Fruit fly (Drosophila melanogaster): ENCODE data around the gene Tom40.
A peak's percentile ranks its signal among the peaks of the same experiment; 100 is the strongest.

Gene Tom40

dm6 chrX:7692740-7693064 lies 44.0 kb upstream of the Tom40 start:
- TF ChIP-seq ovo (GFP tag; optimal IDR thresholded peaks at IDR 0.05) (no peak), cic (GFP tag; optimal IDR thresholded peaks at IDR 0.05) (no peak), CG14711 (tag; optimal IDR thresholded peaks at IDR 0.05) (peak; percentile 89), CG7101 (tag; optimal IDR thresholded peaks at IDR 0.05) (peak; percentile 93), CG12768 (GFP tag; optimal IDR thresholded peaks at IDR 0.05) (peak; percentile 65), CG5204 (GFP tag; optimal IDR thresholded peaks at IDR 0.05) (peak; percentile 50), CG1620 (GFP tag; optimal IDR thresholded peaks at IDR 0.05) (no peak), CG33017 (tag; optimal IDR thresholded peaks at IDR 0.05) (peak; percentile 81), toe (GFP tag; optimal IDR thresholded peaks at IDR 0.05) (no peak), Clk (GFP tag; optimal IDR thresholded peaks at IDR 0.05) (peak; percentile 3), bab1 (GFP tag; optimal IDR thresholded peaks at IDR 0.05) (peak; percentile 89), kay (GFP tag; ENCODE audit: borderline replicate concordance) (no peak), CG7045 (GFP tag; optimal IDR thresholded peaks at IDR 0.05) (peak; percentile 48), Hr96 (GFP tag; optimal IDR thresholded peaks at IDR 0.05) (peak; percentile 72), pad (GFP tag; optimal IDR thresholded peaks at IDR 0.05) (peak; percentile 42), cnc (optimal IDR thresholded peaks at IDR 0.05) (no peak), Mnt (GFP tag; optimal IDR thresholded peaks at IDR 0.05) (peak; percentile 45), CG11617 (GFP tag; optimal IDR thresholded peaks at IDR 0.05) (no peak), tj (GFP tag; optimal IDR thresholded peaks at IDR 0.05) (no peak), Crg-1 (GFP tag; optimal IDR thresholded peaks at IDR 0.05) (peak; percentile 63)

- TF ChIP-seq CG12768 (GFP tag; optimal IDR thresholded peaks at IDR 0.05), result no peak
- no peak for TF ChIP-seq CG7045 (GFP tag; optimal IDR thresholded peaks at IDR 0.05)
- TF ChIP-seq kay (GFP tag; ENCODE audit: borderline replicate concordance), result no peak
- no peak for TF ChIP-seq CG7101 (tag; optimal IDR thresholded peaks at IDR 0.05)
- TF ChIP-seq CG5204 (GFP tag; optimal IDR thresholded peaks at IDR 0.05), result no peak
- TF ChIP-seq CG11617 (GFP tag; optimal IDR thresholded peaks at IDR 0.05), result no peak
- TF ChIP-seq Hr96 (GFP tag; optimal IDR thresholded peaks at IDR 0.05), result no peak
- no peak for TF ChIP-seq CG14711 (tag; optimal IDR thresholded peaks at IDR 0.05)
- TF ChIP-seq pad (GFP tag; optimal IDR thresholded peaks at IDR 0.05), result no peak
- TF ChIP-seq tj (GFP tag; optimal IDR thresholded peaks at IDR 0.05), result no peak
- TF ChIP-seq Mnt (GFP tag; optimal IDR thresholded peaks at IDR 0.05), result no peak
- no peak for TF ChIP-seq bab1 (GFP tag; optimal IDR thresholded peaks at IDR 0.05)
- TF ChIP-seq cnc (optimal IDR thresholded peaks at IDR 0.05), result no peak
- TF ChIP-seq CG1620 (GFP tag; optimal IDR thresholded peaks at IDR 0.05), result no peak
- no peak for TF ChIP-seq CG33017 (tag; optimal IDR thresholded peaks at IDR 0.05)
- no peak for TF ChIP-seq Clk (GFP tag; optimal IDR thresholded peaks at IDR 0.05)
- no peak for TF ChIP-seq cic (GFP tag; optimal IDR thresholded peaks at IDR 0.05)
- TF ChIP-seq toe (GFP tag; optimal IDR thresholded peaks at IDR 0.05), result no peak
- TF ChIP-seq Crg-1 (GFP tag; optimal IDR thresholded peaks at IDR 0.05), result no peak
- no peak for TF ChIP-seq ovo (GFP tag; optimal IDR thresholded peaks at IDR 0.05)
Measured at dm6 chrX:7693423-7693822, 43.3 kb upstream of the Tom40 start.

DNA sequence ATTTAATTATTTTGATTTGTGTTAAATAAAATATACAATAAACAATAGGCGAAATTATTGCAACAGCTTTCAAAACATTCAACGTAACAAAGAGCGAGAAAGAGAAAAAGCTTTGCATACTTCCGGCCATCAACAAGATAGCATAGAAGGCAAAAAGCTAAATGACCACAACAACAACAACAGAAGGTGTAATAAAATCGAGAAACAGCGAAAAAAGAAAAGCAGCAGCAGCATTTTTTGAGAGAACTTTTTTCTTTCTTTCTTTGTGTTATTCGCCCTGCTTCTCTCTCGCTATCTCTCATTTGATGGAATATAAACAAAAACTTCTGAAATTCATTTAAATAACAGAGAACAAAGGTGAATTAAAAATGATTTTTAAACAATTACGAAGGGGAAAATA lies 42.5 kb upstream of the Tom40 start:
- TF ChIP-seq ovo (GFP tag; optimal IDR thresholded peaks at IDR 0.05), result no peak
- no peak for TF ChIP-seq CG5204 (GFP tag; optimal IDR thresholded peaks at IDR 0.05)
- no peak for TF ChIP-seq Hr96 (GFP tag; optimal IDR thresholded peaks at IDR 0.05)
- no peak for TF ChIP-seq toe (GFP tag; optimal IDR thresholded peaks at IDR 0.05)
- TF ChIP-seq CG1620 (GFP tag; optimal IDR thresholded peaks at IDR 0.05), result no peak
- no peak for TF ChIP-seq CG14711 (tag; optimal IDR thresholded peaks at IDR 0.05)
- peak; percentile 11 for TF ChIP-seq bab1 (GFP tag; optimal IDR thresholded peaks at IDR 0.05)
- TF ChIP-seq cnc (optimal IDR thresholded peaks at IDR 0.05), result no peak
- TF ChIP-seq CG33017 (tag; optimal IDR thresholded peaks at IDR 0.05), result no peak
- peak; percentile 82 for TF ChIP-seq kay (GFP tag; ENCODE audit: borderline replicate concordance)
- no peak for TF ChIP-seq CG7045 (GFP tag; optimal IDR thresholded peaks at IDR 0.05)
- TF ChIP-seq tj (GFP tag; optimal IDR thresholded peaks at IDR 0.05), result peak; percentile 92

dm6 chrX:7694868-7695267 lies 41.8 kb upstream of the Tom40 start:
- peak; percentile 80 for TF ChIP-seq Mnt (GFP tag; optimal IDR thresholded peaks at IDR 0.05)
- TF ChIP-seq ovo (GFP tag; optimal IDR thresholded peaks at IDR 0.05), result no peak
- TF ChIP-seq Hr96 (GFP tag; optimal IDR thresholded peaks at IDR 0.05), result peak; percentile 8

DNA sequence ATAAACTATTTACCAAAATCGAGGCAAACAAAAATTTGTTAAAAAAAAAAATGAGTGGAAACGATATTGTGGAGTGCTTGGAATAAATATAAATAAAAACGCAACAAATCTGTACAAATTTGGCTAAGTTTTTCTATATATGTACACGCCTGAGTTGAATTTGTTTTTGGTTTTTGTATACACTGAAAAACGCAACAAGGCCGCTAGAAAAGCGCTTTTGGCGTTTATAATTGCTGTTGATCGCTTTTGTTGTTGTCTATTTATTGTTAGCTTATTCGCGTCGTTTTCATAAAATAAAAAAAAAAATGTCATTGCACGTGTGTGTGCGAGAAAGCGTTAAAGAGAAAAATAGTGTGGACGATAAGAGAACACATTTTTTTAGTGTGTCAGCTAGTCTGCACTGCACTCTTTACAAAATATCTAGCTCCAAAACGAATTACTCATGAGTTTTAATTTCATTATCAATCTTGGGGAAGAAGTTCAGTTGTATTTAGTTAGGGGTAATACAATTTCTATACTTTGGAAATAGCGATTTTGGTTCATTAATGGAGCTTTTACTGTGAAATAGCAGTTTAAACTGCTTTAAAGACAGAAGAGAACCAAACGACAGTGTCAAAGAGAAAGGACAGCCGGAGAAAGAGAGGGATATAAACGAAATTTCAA lies 41.2 kb upstream of the Tom40 start:
- TF ChIP-seq CG5204 (GFP tag; optimal IDR thresholded peaks at IDR 0.05) (no peak), CG7045 (GFP tag; optimal IDR thresholded peaks at IDR 0.05) (no peak), CG33017 (tag; optimal IDR thresholded peaks at IDR 0.05) (no peak), tj (GFP tag; optimal IDR thresholded peaks at IDR 0.05) (peak; percentile 57), CG11617 (GFP tag; optimal IDR thresholded peaks at IDR 0.05) (no peak), Hr96 (GFP tag; optimal IDR thresholded peaks at IDR 0.05) (no peak), kay (GFP tag; ENCODE audit: borderline replicate concordance) (peak; percentile 92), CG7101 (tag; optimal IDR thresholded peaks at IDR 0.05) (no peak), Crg-1 (GFP tag; optimal IDR thresholded peaks at IDR 0.05) (no peak), CG14711 (tag; optimal IDR thresholded peaks at IDR 0.05) (no peak), Mnt (GFP tag; optimal IDR thresholded peaks at IDR 0.05) (peak; percentile 42)

- no peak for TF ChIP-seq CG7101 (tag; optimal IDR thresholded peaks at IDR 0.05)
- TF ChIP-seq kay (GFP tag; ENCODE audit: borderline replicate concordance), result peak; percentile 85
- no peak for TF ChIP-seq Mnt (GFP tag; optimal IDR thresholded peaks at IDR 0.05)
Measured at dm6 chrX:7696165-7696564, 40.5 kb upstream of the Tom40 start.
